Fruit fly (Drosophila melanogaster): ENCODE results near the gene CG42788.

The CG42788 gene

DNA sequence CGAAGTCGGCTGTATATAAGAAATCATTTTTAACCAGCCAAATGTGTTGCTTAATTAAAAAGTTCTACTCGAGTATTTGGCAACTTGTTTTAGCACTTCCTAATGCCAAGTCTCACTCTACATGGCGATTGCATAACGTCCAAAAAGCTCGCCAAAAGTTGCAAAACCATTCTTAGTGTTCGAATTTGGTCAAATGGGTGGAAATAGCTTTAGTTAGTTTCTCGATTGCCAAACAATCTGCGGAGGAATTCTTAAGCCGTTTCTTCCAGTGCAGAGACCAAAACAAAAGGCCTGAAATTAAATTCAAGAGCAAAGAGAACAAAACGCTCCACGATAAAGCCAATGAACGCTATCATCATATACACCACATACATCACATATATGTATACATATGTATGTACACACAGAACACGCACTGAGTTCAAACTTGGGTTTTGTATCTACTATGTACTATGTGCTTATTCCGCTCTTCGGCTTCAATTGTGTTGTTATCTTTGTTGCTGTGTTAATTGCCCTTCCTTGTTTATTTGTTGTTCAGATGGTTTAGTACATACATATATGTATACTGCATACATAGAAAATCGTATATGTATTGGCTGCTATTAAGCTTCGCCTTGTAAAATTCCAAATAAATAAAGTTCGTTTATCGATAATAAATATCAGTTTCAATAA, 42.3 kb downstream of the CG42788 start:
- TF ChIP-seq CG8478 (optimal IDR thresholded peaks at IDR 0.05), result no peak
- no peak for TF ChIP-seq psq (optimal IDR thresholded peaks at IDR 0.05)
- no peak for TF ChIP-seq usp (GFP tag; optimal IDR thresholded peaks at IDR 0.05)
- TF ChIP-seq Dll (optimal IDR thresholded peaks at IDR 0.05), result no peak
- no peak for TF ChIP-seq pan (optimal IDR thresholded peaks at IDR 0.05)
- TF ChIP-seq EcR (GFP tag; optimal IDR thresholded peaks at IDR 0.05), result no peak

DNA sequence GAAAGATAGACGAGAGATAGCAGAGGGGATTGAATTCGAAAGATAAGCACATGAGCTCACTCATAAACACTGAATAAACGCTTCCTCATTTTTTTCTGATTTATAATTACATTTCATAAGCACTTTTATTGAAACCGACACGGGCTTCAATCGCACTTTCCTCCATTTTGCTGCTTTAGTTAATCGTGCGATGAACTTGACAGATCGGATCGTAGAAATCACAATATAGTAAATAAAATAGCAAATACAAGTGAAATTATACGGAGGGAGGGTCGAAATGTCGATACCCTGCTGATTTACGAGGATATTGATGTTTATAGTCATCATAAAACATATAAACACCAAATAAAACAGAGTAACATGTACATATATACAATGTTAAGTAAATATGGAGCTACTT, 43.5 kb downstream of the CG42788 start:
- TF ChIP-seq usp (GFP tag; optimal IDR thresholded peaks at IDR 0.05) (no peak), EcR (GFP tag; optimal IDR thresholded peaks at IDR 0.05) (no peak), CG8478 (optimal IDR thresholded peaks at IDR 0.05) (no peak), psq (optimal IDR thresholded peaks at IDR 0.05) (no peak), Dll (optimal IDR thresholded peaks at IDR 0.05) (no peak), pan (optimal IDR thresholded peaks at IDR 0.05) (no peak)

- TF ChIP-seq pan (optimal IDR thresholded peaks at IDR 0.05) (no peak), usp (GFP tag; optimal IDR thresholded peaks at IDR 0.05) (no peak), EcR (GFP tag; optimal IDR thresholded peaks at IDR 0.05) (no peak), Dll (optimal IDR thresholded peaks at IDR 0.05) (no peak), CG8478 (optimal IDR thresholded peaks at IDR 0.05) (no peak), psq (optimal IDR thresholded peaks at IDR 0.05) (no peak)
Measured at dm6 chr3R:15087606-15088193, 44.0 kb downstream of the CG42788 start.

DNA sequence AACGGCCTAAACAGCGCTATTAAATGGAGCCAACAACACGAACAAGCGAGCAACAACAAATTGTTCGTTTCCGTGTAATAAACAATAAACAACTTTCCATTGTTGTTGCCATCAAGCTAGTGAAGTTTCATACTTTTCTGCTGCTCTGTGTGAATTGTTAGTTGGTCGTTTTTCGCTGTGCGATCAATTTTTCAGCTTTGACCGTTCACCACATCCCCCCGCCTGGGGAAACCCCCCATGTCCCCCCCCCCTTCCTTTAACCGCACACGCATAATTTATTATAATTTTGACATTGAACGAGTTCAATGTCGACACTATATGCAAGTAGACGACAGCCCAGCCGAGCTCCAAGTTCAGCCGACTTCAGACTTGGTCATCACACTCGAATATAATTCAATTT, 44.7 kb downstream of the CG42788 start:
- TF ChIP-seq psq (optimal IDR thresholded peaks at IDR 0.05), result no peak
- no peak for TF ChIP-seq EcR (GFP tag; optimal IDR thresholded peaks at IDR 0.05)
- TF ChIP-seq CG8478 (optimal IDR thresholded peaks at IDR 0.05), result no peak
- TF ChIP-seq usp (GFP tag; optimal IDR thresholded peaks at IDR 0.05), result no peak
- TF ChIP-seq Dll (optimal IDR thresholded peaks at IDR 0.05), result no peak
- TF ChIP-seq pan (optimal IDR thresholded peaks at IDR 0.05), result no peak

DNA sequence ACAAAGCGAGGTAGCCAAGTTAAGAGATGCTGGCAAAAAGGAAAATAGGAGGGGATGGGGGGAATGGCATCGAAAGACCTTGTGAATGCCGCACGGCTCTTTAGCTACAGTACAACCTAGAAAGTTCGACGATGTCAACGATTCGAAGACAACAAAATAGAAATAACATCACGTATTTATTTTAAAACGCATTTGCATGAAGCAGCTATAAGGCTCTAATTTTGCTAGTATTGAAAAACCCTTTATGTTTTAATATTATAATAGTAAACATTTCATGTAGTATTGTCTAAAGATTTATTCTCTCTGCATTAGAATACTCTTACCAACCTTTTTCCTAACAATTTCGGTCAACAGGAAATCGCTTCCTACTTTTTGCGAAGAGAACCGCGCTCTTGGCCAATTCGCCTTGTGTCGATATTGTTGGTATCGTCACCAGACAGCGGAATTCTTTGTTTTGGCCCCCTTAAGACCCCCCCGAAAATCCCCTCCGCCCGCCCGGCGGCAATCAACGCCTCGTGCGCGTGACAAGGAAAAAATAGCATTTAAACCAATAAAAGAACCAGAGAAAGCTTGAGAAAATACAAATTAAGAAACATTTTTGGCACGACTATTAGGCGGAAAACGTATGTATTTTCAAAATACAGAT, 47.1 kb downstream of the CG42788 start:
- TF ChIP-seq usp (GFP tag; optimal IDR thresholded peaks at IDR 0.05) (no peak), pan (optimal IDR thresholded peaks at IDR 0.05) (no peak), CG8478 (optimal IDR thresholded peaks at IDR 0.05) (no peak), EcR (GFP tag; optimal IDR thresholded peaks at IDR 0.05) (no peak), Dll (optimal IDR thresholded peaks at IDR 0.05) (no peak), psq (optimal IDR thresholded peaks at IDR 0.05) (no peak)

dm6 chr3R:15083676-15084216, 48.0 kb downstream of the CG42788 start:
- no peak for TF ChIP-seq Dll (optimal IDR thresholded peaks at IDR 0.05)
- no peak for TF ChIP-seq EcR (GFP tag; optimal IDR thresholded peaks at IDR 0.05)
- TF ChIP-seq psq (optimal IDR thresholded peaks at IDR 0.05), result no peak
- TF ChIP-seq CG8478 (optimal IDR thresholded peaks at IDR 0.05), result no peak
- TF ChIP-seq pan (optimal IDR thresholded peaks at IDR 0.05), result no peak
- TF ChIP-seq usp (GFP tag; optimal IDR thresholded peaks at IDR 0.05), result no peak

dm6 chr3R:15079185-15079584, 52.5 kb downstream of the CG42788 start, which contains the start of gene CG6974:
CG6974 (minus strand) TSS chr3R:15079285.
- TF ChIP-seq usp (GFP tag; optimal IDR thresholded peaks at IDR 0.05), result no peak
- no peak for TF ChIP-seq EcR (GFP tag; optimal IDR thresholded peaks at IDR 0.05)
- no peak for TF ChIP-seq psq (optimal IDR thresholded peaks at IDR 0.05)
- TF ChIP-seq CG8478 (optimal IDR thresholded peaks at IDR 0.05), result no peak
- no peak for TF ChIP-seq pan (optimal IDR thresholded peaks at IDR 0.05)
- no peak for TF ChIP-seq Dll (optimal IDR thresholded peaks at IDR 0.05)

DNA sequence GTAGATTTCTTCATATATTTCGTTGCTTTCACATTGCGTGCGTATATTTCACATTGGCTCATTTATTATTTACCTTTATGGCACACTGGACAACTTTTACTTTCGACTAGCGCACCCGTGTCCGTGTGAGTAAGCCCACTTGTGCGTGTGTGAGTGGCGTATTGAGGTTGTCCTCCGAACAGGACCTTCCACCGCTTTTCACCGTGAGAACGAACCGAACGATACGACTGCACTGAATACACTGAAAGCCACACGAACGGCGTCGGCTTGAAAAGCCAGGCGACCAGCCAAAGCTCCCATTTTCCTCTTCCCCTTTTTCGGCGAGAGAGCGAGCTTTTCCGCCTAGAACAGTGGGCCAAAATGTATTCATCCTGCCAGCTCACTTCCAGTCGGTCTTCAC, 54.8 kb downstream of the CG42788 start, which contains the start of gene dpr9:
TSS of gene dpr9 (minus strand) at position 244 of the 400 bp plus-strand sequence.
- TF ChIP-seq EcR (GFP tag; optimal IDR thresholded peaks at IDR 0.05) (no peak), usp (GFP tag; optimal IDR thresholded peaks at IDR 0.05) (no peak), pan (optimal IDR thresholded peaks at IDR 0.05) (no peak), psq (optimal IDR thresholded peaks at IDR 0.05) (no peak), Dll (optimal IDR thresholded peaks at IDR 0.05) (no peak), CG8478 (optimal IDR thresholded peaks at IDR 0.05) (no peak)

DNA sequence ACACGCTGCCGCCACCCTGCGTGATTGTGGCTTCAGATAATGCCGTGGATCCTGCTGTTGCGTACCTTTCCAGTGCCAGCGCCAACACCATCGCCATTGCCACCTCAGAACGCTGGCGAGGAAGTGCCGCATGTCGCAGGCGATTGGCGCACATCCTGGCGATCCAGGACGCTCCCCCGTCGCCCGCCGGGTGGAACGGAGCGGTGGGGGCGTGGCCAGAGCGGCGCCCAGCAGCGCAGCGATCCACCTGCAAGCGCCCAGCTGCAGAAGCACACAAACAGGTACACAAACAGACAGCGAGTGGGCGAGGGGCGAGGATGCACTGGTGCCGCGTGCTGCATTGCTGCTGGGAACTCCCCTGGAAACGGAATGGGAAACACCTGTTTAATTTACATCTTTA, 74.5 kb downstream of the CG42788 start:
- TF ChIP-seq usp (GFP tag; optimal IDR thresholded peaks at IDR 0.05) (no peak), Dll (optimal IDR thresholded peaks at IDR 0.05) (no peak), pan (optimal IDR thresholded peaks at IDR 0.05) (no peak), psq (optimal IDR thresholded peaks at IDR 0.05) (no peak), EcR (GFP tag; optimal IDR thresholded peaks at IDR 0.05) (no peak), CG8478 (optimal IDR thresholded peaks at IDR 0.05) (no peak)

All from whole organism.